Worm (Caenorhabditis elegans) whole organism, midembryonic: ENCODE measurements around the gene F38B2.4.

Experiments
- T22C8.4 ChIP-seq: fragments of 200-800 bp; sonication (Bioruptor generic); IDR thresholded peaks from 2 replicates; pipeline ENCODE4 v1.3.6; 2022; ENCODE audit warnings: missing genetic modification characterization, missing compliant biosample characterization
- flt-1 ChIP-seq: fragments of 200-800 bp; sonication (Bioruptor generic); IDR thresholded peaks from 2 replicates; pipeline ENCODE4 v1.3.6; 2022; ENCODE audit warnings: missing genetic modification characterization, missing compliant biosample characterization
- klf-2 ChIP-seq: fragments of 200-800 bp; sonication (Bioruptor generic); conservative IDR thresholded peaks from 2 replicates; pipeline ENCODE4 v1.3.6; 2022; ENCODE audit warnings: missing genetic modification reagents, missing genetic modification characterization, missing compliant biosample characterization
- ref-1 ChIP-seq: fragments of 200-800 bp; sonication (Bioruptor generic); conservative IDR thresholded peaks from 2 replicates; pipeline ENCODE4 v1.3.6; 2022; ENCODE audit warnings: missing genetic modification reagents, missing genetic modification characterization, missing compliant biosample characterization
- tab-1 ChIP-seq: fragments of 200-800 bp; sonication (Bioruptor generic); IDR thresholded peaks from 2 replicates; pipeline ENCODE4 v1.3.6; 2022; ENCODE audit warnings: missing genetic modification characterization, missing compliant biosample characterization

ce11 chrX:11290528-11290927 lies 3.0 kb upstream of the F38B2.4 start:
- TF ChIP-seq flt-1 (GFP tag; lab: Robert Waterston, UW) (0 out of 2 replicates have a peak, but pooled peaks have one; percentile 28), tab-1 (GFP tag; lab: Robert Waterston, UW) (no peak), T22C8.4 (peak; percentile 64), klf-2 (GFP tag; lab: Robert Waterston, UW) (no peak), ref-1 (no peak)
